Worm (Caenorhabditis elegans): ENCODE data around the gene maph-1.3.

ce11 chrIII:3839635-3840034 lies 5.1 kb upstream of the maph-1.3 start, which contains the start of gene cyp-25A3:
- TF ChIP-seq nhr-237 (tag; optimal IDR thresholded peaks at IDR 0.05) (no peak), ces-1 (GFP tag; optimal IDR thresholded peaks at IDR 0.05) (no peak), snpc-4 (tag; optimal IDR thresholded peaks at IDR 0.05) (no peak)

Measured in whole organism, mixed stage, embryonic.